Fruit fly (Drosophila melanogaster): ENCODE data around the gene pon.

pon gene

DNA sequence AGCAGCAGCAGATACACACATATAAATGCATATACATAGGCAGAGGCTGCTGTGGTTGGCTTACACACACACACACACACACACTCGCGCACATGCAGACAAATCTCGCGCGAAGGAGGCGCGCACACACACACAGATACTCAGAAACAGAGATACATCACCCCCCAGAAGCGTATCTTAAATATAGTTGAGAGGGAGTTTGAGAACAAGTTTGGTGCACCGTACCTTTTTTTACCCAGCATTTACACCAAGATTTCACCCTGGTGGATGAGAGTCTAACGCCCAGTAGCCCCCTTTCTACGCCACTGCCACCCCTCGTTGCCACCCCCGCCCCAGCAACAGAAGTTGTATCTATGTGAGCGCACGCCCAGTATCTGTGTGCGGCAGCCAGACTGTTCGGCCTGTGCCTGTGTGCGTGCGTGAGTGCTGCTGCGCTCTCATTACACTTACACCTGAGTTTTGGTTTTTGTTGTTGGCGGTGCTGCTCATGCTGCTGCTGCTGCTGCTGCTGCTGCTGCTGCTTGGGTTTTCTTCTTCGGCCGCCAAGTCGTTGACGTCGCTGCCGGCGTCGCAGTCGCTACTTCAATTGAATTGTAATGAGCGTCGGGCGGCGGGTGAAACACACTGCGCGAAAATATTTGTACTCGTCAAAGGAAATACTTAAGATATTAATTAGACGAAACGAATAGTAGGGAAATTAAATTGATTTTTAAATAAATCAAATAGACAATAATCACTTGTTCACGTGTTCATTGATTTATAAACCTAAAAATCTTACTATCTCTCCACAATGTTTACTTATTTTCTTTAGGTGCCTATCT lies 46.0 kb upstream of the pon start (continued):
- TF ChIP-seq CG6813 (GFP tag; optimal IDR thresholded peaks at IDR 0.05) (peak; percentile 70), hkb (optimal IDR thresholded peaks at IDR 0.05) (no peak), hkb (GFP tag; IDR thresholded peaks at IDR 0.05) (peak; percentile 84), slp2 (GFP tag; optimal IDR thresholded peaks at IDR 0.05) (peak; percentile 13), CG7271 (tag; optimal IDR thresholded peaks at IDR 0.05) (peak; percentile 19), MBD-R2 (GFP tag; IDR thresholded peaks at IDR 0.05) (peak; percentile 74), CG12942 (GFP tag; optimal IDR thresholded peaks at IDR 0.05) (peak; percentile 83), ap (GFP tag; IDR thresholded peaks at IDR 0.05) (peak; percentile 86), CG11723 (GFP tag; optimal IDR thresholded peaks at IDR 0.05) (peak; percentile 61), zf30C (GFP tag; optimal IDR thresholded peaks at IDR 0.05) (peak; percentile 81), CG2129 (GFP tag; IDR thresholded peaks at IDR 0.05; ENCODE audit: partially characterized antibody) (no peak), fd64A (GFP tag; optimal IDR thresholded peaks at IDR 0.05) (peak; percentile 51), esg (GFP tag; conservative IDR thresholded peaks at IDR 0.05) (peak; percentile 83), stwl (tag; optimal IDR thresholded peaks at IDR 0.05) (no peak), Optix (GFP tag; IDR thresholded peaks at IDR 0.05) (peak; percentile 95), sug (tag; optimal IDR thresholded peaks at IDR 0.05) (peak; percentile 28), tx (GFP tag; optimal IDR thresholded peaks at IDR 0.05) (peak; percentile 51), her (GFP tag; optimal IDR thresholded peaks at IDR 0.05) (peak; percentile 48), CG16779 (GFP tag; IDR thresholded peaks at IDR 0.05) (peak; percentile 77), Ets65A (GFP tag) (peak; percentile 29), Adf1 (GFP tag; IDR thresholded peaks at IDR 0.05) (peak; percentile 75), eyg (GFP tag; optimal IDR thresholded peaks at IDR 0.05) (no peak), sens-2 (GFP tag; IDR thresholded peaks at IDR 0.05) (peak; percentile 87; the same call in 1 of the 2 replicates), PHDP (tag; optimal IDR thresholded peaks at IDR 0.05) (peak; percentile 70), CG18619 (GFP tag; optimal IDR thresholded peaks at IDR 0.05) (peak; percentile 73), CG33213 (GFP tag; optimal IDR thresholded peaks at IDR 0.05) (no peak), CG6854 (GFP tag; optimal IDR thresholded peaks at IDR 0.05) (peak; percentile 48), gcm (GFP tag; optimal IDR thresholded peaks at IDR 0.05) (peak; percentile 26), CG12071 (GFP tag; optimal IDR thresholded peaks at IDR 0.05) (peak; percentile 69), CG3065 (GFP tag; optimal IDR thresholded peaks at IDR 0.05) (peak; percentile 60), CG32767 (GFP tag; IDR thresholded peaks at IDR 0.05) (peak; percentile 92), row (GFP tag; IDR thresholded peaks at IDR 0.05) (peak; percentile 91), gt (GFP tag; IDR thresholded peaks at IDR 0.05) (peak; percentile 78), CG2889 (GFP tag; IDR thresholded peaks at IDR 0.05) (peak; percentile 87), CG2712 (tag; optimal IDR thresholded peaks at IDR 0.05) (peak; percentile 84), CG4404 (GFP tag; IDR thresholded peaks at IDR 0.05) (peak; percentile 94), ato (GFP tag; IDR thresholded peaks at IDR 0.05; ENCODE audit: partially characterized antibody) (no peak), twi (tag; optimal IDR thresholded peaks at IDR 0.05) (peak; percentile 66), bigmax (GFP tag; optimal IDR thresholded peaks at IDR 0.05) (no peak), NFAT (GFP tag; IDR thresholded peaks at IDR 0.05) (peak; percentile 84), CG17361 (GFP tag; IDR thresholded peaks at IDR 0.05) (peak; percentile 77), sqz (GFP tag; optimal IDR thresholded peaks at IDR 0.05) (peak; percentile 28), CG11696 (GFP tag; IDR thresholded peaks at IDR 0.05) (peak; percentile 60), dmrt11E (tag; optimal IDR thresholded peaks at IDR 0.05) (peak; percentile 89), pnt (GFP tag; optimal IDR thresholded peaks at IDR 0.05) (peak; percentile 75), Oli (tag; optimal IDR thresholded peaks at IDR 0.05) (peak; percentile 82), nmo (GFP tag; optimal IDR thresholded peaks at IDR 0.05) (peak; percentile 80), jing (GFP tag; optimal IDR thresholded peaks at IDR 0.05) (peak; percentile 90), mirr (GFP tag; optimal IDR thresholded peaks at IDR 0.05) (peak; percentile 28), Dbx (GFP tag; IDR thresholded peaks at IDR 0.05) (peak; percentile 82)

Data from whole organism, embryonic.